Worm (Caenorhabditis elegans): ENCODE measurements around the gene nlp-50.

DNA sequence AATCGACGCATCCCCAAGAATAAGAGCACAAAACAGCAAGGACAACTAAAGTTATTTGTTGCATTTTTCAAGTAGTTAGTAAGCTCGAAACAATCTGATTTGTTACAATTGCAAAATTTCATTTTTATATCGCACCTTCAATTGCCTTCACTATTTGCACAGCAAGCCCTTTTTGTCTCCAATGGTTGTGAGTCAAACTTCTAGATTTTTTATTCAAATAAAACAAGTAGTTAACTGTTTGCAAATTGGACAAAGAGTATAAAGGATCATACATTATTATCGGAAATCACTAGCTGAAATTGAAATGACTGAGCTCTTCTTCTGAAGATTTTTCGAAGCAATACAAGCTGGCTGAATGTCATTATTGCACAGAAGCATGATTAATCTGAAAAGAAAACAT, 12.0 kb upstream of the nlp-50 start, which contains the start of gene F41G3.21:
- TF ChIP-seq flt-1 (GFP tag; IDR thresholded peaks at IDR 0.05) = no peak
- no peak for TF ChIP-seq klf-2 (GFP tag; conservative IDR thresholded peaks at IDR 0.05)
- TF ChIP-seq cog-1 (tag; optimal IDR thresholded peaks at IDR 0.05) = no peak
- TF ChIP-seq T22C8.4 (GFP tag; IDR thresholded peaks at IDR 0.05) = no peak

All from whole organism, midembryonic.